Fruit fly (Drosophila melanogaster) whole organism, wandering third instar larva: ENCODE measurements around the gene CycA.

Experiments used
- Abd-B ChIP-seq: fragments of >200 bp; optimal IDR thresholded peaks from 2 replicates; lab custom pipeline; 2017; ENCODE audit warnings: missing biosample characterization, missing genetic modification characterization
- CG32264 ChIP-seq: fragments of 200-800 bp; sonication (Bioruptor generic); optimal IDR thresholded peaks from 2 replicates; lab custom pipeline; 2016; ENCODE audit warnings: missing biosample characterization, missing genetic modification characterization
- CG9705 ChIP-seq: fragments of 200-800 bp; sonication (Bioruptor generic); optimal IDR thresholded peaks from 2 replicates; lab custom pipeline; 2018; ENCODE audit warnings: missing biosample characterization, mild to moderate bottlenecking, missing genetic modification characterization
- CrebA ChIP-seq: fragments of 200-800 bp; sonication (Bioruptor generic); optimal IDR thresholded peaks from 2 replicates; lab custom pipeline; 2016; ENCODE audit warnings: missing biosample characterization, mild to moderate bottlenecking, missing genetic modification characterization, borderline replicate concordance
- Dfd ChIP-seq: fragments of >200 bp; optimal IDR thresholded peaks from 2 replicates; lab custom pipeline; 2017; ENCODE audit warnings: missing biosample characterization, missing genetic modification characterization
- Dif ChIP-seq: fragments of 200-275, 200-300 bp; sonication (Bioruptor generic); optimal IDR thresholded peaks from 2 replicates; lab custom pipeline; 2018; ENCODE audit warnings: missing biosample characterization, missing genetic modification characterization; ENCODE audit not compliant: partially characterized antibody
- GATAd ChIP-seq: sonication (Bioruptor generic); optimal IDR thresholded peaks from 2 replicates; lab custom pipeline; 2016; ENCODE audit warnings: missing biosample characterization, missing genetic modification characterization
- HLH106 ChIP-seq: fragments of 200-800 bp; optimal IDR thresholded peaks from 3 replicates; lab custom pipeline; 2019; ENCODE audit warnings: missing biosample characterization, mild to moderate bottlenecking, missing genetic modification characterization, moderate library complexity
- Hnf4 ChIP-seq: fragments of 200-800 bp; sonication (Bioruptor generic); optimal IDR thresholded peaks from 2 replicates; lab custom pipeline; 2016; ENCODE audit warnings: missing biosample characterization, mild to moderate bottlenecking, missing genetic modification characterization
- Hr78 ChIP-seq: fragments of >200 bp; optimal IDR thresholded peaks from 2 replicates; lab custom pipeline; 2017; ENCODE audit warnings: missing biosample characterization, missing genetic modification characterization
- Hr83 ChIP-seq: fragments of 200-300 bp; sonication (Bioruptor generic); optimal IDR thresholded peaks from 2 replicates; lab custom pipeline; 2016; ENCODE audit warnings: missing biosample characterization, mild to moderate bottlenecking, missing genetic modification characterization, moderate library complexity; ENCODE audit not compliant: poor library complexity, severe bottlenecking
- Jra ChIP-seq: sonication (Bioruptor generic); optimal IDR thresholded peaks from 2 replicates; lab custom pipeline; 2016; ENCODE audit warnings: missing biosample characterization, missing genetic modification characterization
- Mio ChIP-seq: sonication (Bioruptor generic); optimal IDR thresholded peaks from 2 replicates; lab custom pipeline; 2016; ENCODE audit warnings: missing biosample characterization, missing genetic modification characterization
- Myc ChIP-seq: fragments of >200 bp; optimal IDR thresholded peaks from 2 replicates; lab custom pipeline; 2017
- N ChIP-seq: fragments of >200 bp; optimal IDR thresholded peaks from 2 replicates; lab custom pipeline; 2018; ENCODE audit warnings: missing biosample characterization, missing external identifiers, missing genetic modification characterization
- OdsH ChIP-seq: fragments of 200-800 bp; sonication (Bioruptor generic); optimal IDR thresholded peaks from 2 replicates; lab custom pipeline; 2016; ENCODE audit warnings: missing biosample characterization, mild to moderate bottlenecking, missing genetic modification characterization
- Rel ChIP-seq, 2 experiments: fragments of 200-800 bp; sonication (Bioruptor generic) in 1 of 2; optimal IDR thresholded peaks; 2 replicates in 1 of 2; 3 replicates in 1 of 2; lab custom pipeline; 2016 to 2019; ENCODE audit warnings: mild to moderate bottlenecking in 2 of 2, missing biosample characterization in 2 of 2, missing genetic modification characterization in 2 of 2, moderate library complexity in 1 of 2
- Sp1 ChIP-seq: fragments of 200-800 bp; sonication (Bioruptor generic); optimal IDR thresholded peaks from 3 replicates; lab custom pipeline; 2019; ENCODE audit warnings: missing biosample characterization, mild to moderate bottlenecking, missing genetic modification characterization, moderate library complexity
- Vsx2 ChIP-seq: fragments of 200-300, 225-300 bp; sonication (Bioruptor generic); optimal IDR thresholded peaks from 2 replicates; lab custom pipeline; 2018; ENCODE audit warnings: missing biosample characterization, missing genetic modification characterization; ENCODE audit not compliant: partially characterized antibody
- dl ChIP-seq, 2 experiments: fragments of 175-275, 200-275 bp in 1 of 2; fragments of 200-275 bp in 1 of 2; sonication (Bioruptor generic); optimal IDR thresholded peaks; lab custom pipeline; 2018; ENCODE audit warnings: mild to moderate bottlenecking in 2 of 2, missing biosample characterization in 2 of 2, missing genetic modification characterization in 2 of 2, moderate library complexity in 2 of 2; ENCODE audit not compliant: partially characterized antibody in 2 of 2, insufficient read depth in 1 of 2
- dmrt93B ChIP-seq: fragments of 200-800 bp; sonication (Bioruptor generic); optimal IDR thresholded peaks from 2 replicates; lab custom pipeline; 2018; ENCODE audit warnings: missing biosample characterization, mild to moderate bottlenecking, missing genetic modification characterization
- dsf ChIP-seq: sonication (Bioruptor generic); optimal IDR thresholded peaks from 2 replicates; lab custom pipeline; 2016; ENCODE audit warnings: missing biosample characterization, missing genetic modification characterization, borderline replicate concordance
- ey ChIP-seq: fragments of 200-800 bp; sonication (Bioruptor generic); optimal IDR thresholded peaks from 2 replicates; lab custom pipeline; 2016; ENCODE audit warnings: missing biosample characterization, missing genetic modification characterization
- foxo ChIP-seq, 2 experiments: fragments of 200-800 bp; sonication (Bioruptor generic); optimal IDR thresholded peaks; 2 replicates in 1 of 2; 3 replicates in 1 of 2; lab custom pipeline; 2016 to 2017; ENCODE audit warnings: missing biosample characterization in 2 of 2, missing genetic modification characterization in 2 of 2
- fru ChIP-seq: fragments of 200-800 bp; sonication (Bioruptor generic); optimal IDR thresholded peaks from 3 replicates; lab custom pipeline; 2016; ENCODE audit warnings: missing biosample characterization, mild to moderate bottlenecking, missing genetic modification characterization
- h ChIP-seq: fragments of 200-800 bp; sonication (Bioruptor generic); optimal IDR thresholded peaks from 3 replicates; lab custom pipeline; 2016; ENCODE audit warnings: missing biosample characterization, mild to moderate bottlenecking, missing genetic modification characterization
- jim ChIP-seq: fragments of 175-275, 200-325 bp; sonication (Bioruptor generic); optimal IDR thresholded peaks from 2 replicates; lab custom pipeline; 2016; ENCODE audit warnings: missing biosample characterization, mild to moderate bottlenecking, missing genetic modification characterization
- lola ChIP-seq: fragments of >200 bp; optimal IDR thresholded peaks from 2 replicates; lab custom pipeline; 2017; ENCODE audit warnings: missing biosample characterization, missing genetic modification characterization
- pan ChIP-seq: fragments of >200 bp; optimal IDR thresholded peaks from 2 replicates; lab custom pipeline; 2017
- psq ChIP-seq: fragments of 200-800 bp; sonication (Bioruptor generic); optimal IDR thresholded peaks from 3 replicates; lab custom pipeline; 2017; ENCODE audit warnings: missing biosample characterization, mild to moderate bottlenecking, missing genetic modification characterization, moderate library complexity
- rgr ChIP-seq: fragments of 200-800 bp; sonication (Bioruptor generic); optimal IDR thresholded peaks from 3 replicates; lab custom pipeline; 2016; ENCODE audit warnings: missing biosample characterization, mild to moderate bottlenecking, missing genetic modification characterization
- sage ChIP-seq: fragments of 200-800 bp; sonication (Bioruptor generic); optimal IDR thresholded peaks from 2 replicates; lab custom pipeline; 2016; ENCODE audit warnings: missing biosample characterization, mild to moderate bottlenecking, missing genetic modification characterization
- sv ChIP-seq: fragments of 200-800 bp; sonication (Bioruptor generic); optimal IDR thresholded peaks from 3 replicates; lab custom pipeline; 2016; ENCODE audit warnings: missing biosample characterization, missing genetic modification characterization
- tai ChIP-seq: sonication (Bioruptor generic); optimal IDR thresholded peaks from 2 replicates; lab custom pipeline; 2016; ENCODE audit warnings: missing biosample characterization, missing genetic modification characterization
- usp ChIP-seq: fragments of >200 bp; optimal IDR thresholded peaks from 2 replicates; lab custom pipeline; 2017; ENCODE audit warnings: missing biosample characterization, missing genetic modification characterization

CycA gene

DNA sequence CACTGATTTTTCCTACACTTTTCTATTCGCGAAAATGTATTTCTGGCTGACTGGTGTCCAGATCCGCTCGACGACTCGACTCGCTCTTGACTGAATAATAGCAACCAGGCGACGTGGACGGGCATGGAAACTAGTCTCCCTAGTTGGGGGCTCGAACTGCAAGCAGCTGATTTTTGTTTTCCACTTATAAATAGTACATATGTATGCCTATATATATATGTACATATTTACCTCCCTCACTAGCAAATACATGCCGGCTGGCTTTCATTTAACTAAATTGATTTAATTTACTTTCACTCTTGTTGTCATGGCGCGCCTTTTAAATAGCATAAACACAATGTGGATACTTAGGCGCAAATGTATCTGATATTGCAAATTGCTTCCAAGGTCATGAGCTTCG is 32.6 kb downstream of the CycA start, which contains the start of gene Gcat:
TSS of gene Gcat (minus strand) at position 101 of the 400 bp plus-strand sequence.
- TF ChIP-seq usp (no peak), Abd-B (GFP tag; lab: Kevin White, UChicago) (no peak), HLH106 (tag; lab: Kevin White, UChicago) (no peak), Vsx2 (GFP tag; lab: Kevin White, UChicago) (no peak), Myc (lab: Kevin White, UChicago) (no peak), Hnf4 (GFP tag; lab: Kevin White, UChicago) (no peak), rgr (no peak), Hr83 (GFP tag; lab: Kevin White, UChicago) (no peak), pan (lab: Kevin White, UChicago) (no peak), foxo (GFP tag; optimal IDR thresholded peaks at IDR 0.05; lab: Kevin White, UChicago) (no peak), sage (no peak), h (GFP tag; lab: Kevin White, UChicago) (no peak), Jra (GFP tag; lab: Kevin White, UChicago) (no peak), sv (GFP tag; lab: Kevin White, UChicago) (no peak), CG32264 (no peak), Dif (no peak), psq (GFP tag; lab: Kevin White, UChicago) (no peak), Hr78 (no peak), Dfd (GFP tag; lab: Kevin White, UChicago) (no peak)
- TF ChIP-seq, all 38 proteins: peak for 0

- no peak for TF ChIP-seq usp
- TF ChIP-seq dmrt93B (GFP tag; lab: Kevin White, UChicago): no peak
- TF ChIP-seq Rel (GFP tag; optimal IDR thresholded peaks at IDR 0.05; lab: Kevin White, UChicago): no peak
- TF ChIP-seq Rel (tag; optimal IDR thresholded peaks at IDR 0.05; lab: Kevin White, UChicago): no peak
- no peak for TF ChIP-seq Dif
- TF ChIP-seq dl (GFP tag; optimal IDR thresholded peaks at IDR 0.05; lab: Kevin White, UChicago; ENCODE audit: insufficient read depth in 1 of 2, partially characterized antibody in 2 of 2): no peak
- no peak for TF ChIP-seq pan (lab: Kevin White, UChicago)
- no peak for TF ChIP-seq N (GFP tag; lab: Kevin White, UChicago)
- no peak for TF ChIP-seq foxo (GFP tag; optimal IDR thresholded peaks at IDR 0.05; lab: Kevin White, UChicago)
- no peak for TF ChIP-seq lola (GFP tag; lab: Kevin White, UChicago)
- TF ChIP-seq sage: no peak
- no peak for TF ChIP-seq Myc (lab: Kevin White, UChicago)
- no peak for TF ChIP-seq h (GFP tag; lab: Kevin White, UChicago)
Measured at dm6 chr3L:11795440-11795983, 37.9 kb downstream of the CycA start, which contains the start of gene Klp68D. TSS of gene Klp68D (plus strand) at chr3L:11795614.

DNA sequence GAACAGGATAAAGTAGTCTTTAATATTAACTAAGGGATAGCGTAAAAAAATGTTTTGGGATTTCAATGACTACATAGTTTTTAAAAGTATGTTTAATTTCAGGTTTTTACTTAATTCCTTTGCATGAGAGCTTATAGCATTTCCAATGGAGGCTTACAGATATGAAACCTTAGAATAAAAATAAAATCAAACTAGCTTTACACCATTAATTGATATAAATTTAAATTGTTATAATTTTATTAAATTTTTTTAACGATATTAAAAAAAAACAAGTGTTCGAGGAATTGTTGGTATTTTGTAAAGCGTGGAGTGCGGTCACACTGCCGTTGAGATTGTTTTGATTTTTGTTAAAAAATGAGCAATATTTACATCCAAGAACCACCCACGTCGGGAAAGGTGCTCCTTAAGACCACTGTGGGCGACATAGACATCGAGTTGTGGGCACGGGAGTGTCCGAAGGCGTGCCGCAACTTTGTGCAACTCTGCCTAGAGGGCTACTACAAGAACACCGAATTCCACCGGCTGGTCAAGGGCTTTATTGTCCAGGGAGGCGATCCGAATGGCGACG is 40.1 kb downstream of the CycA start, which contains the start of the genes twy and CG10907:
TSS of gene twy (minus strand) at position 51 of the 568 bp plus-strand sequence.
TSS of gene CG10907 (plus strand) at position 282 of the 568 bp plus-strand sequence.
- no peak for TF ChIP-seq Mio
- no peak for TF ChIP-seq Dif
- no peak for TF ChIP-seq Rel (GFP tag; optimal IDR thresholded peaks at IDR 0.05; lab: Kevin White, UChicago)
- TF ChIP-seq Rel (tag; optimal IDR thresholded peaks at IDR 0.05; lab: Kevin White, UChicago): no peak
- no peak for TF ChIP-seq OdsH
- TF ChIP-seq Hr83 (GFP tag; lab: Kevin White, UChicago): no peak
- TF ChIP-seq HLH106 (tag; lab: Kevin White, UChicago): no peak
- no peak for TF ChIP-seq N (GFP tag; lab: Kevin White, UChicago)
- no peak for TF ChIP-seq psq (GFP tag; lab: Kevin White, UChicago)

DNA sequence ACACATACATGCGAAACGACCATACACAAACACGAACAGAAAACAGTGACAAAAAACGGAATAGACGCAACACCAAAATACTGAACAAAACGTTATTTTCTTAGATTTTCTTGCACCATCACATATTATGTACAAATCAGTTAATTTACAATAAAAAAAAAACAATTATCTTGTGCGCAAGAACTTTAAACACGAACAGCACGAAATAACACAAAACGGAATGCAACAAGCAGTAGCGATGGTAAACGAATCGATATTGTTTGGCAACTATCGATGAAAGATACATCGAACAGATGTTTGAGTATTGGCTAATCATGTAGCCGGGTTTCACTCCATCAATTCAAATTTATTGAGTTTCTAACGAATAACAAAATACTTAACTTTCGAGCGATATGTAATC is 43.6 kb downstream of the CycA start, which contains the start of gene Pi3K68D:
TSS of gene Pi3K68D (minus strand) at position 241 of the 400 bp plus-strand sequence.
- TF ChIP-seq OdsH: peak; percentile 11
- TF ChIP-seq jim (GFP tag; lab: Kevin White, UChicago): no peak
- peak; percentile 19 for TF ChIP-seq CG32264
- TF ChIP-seq CG9705: peak; percentile 23
- no peak for TF ChIP-seq Dfd (GFP tag; lab: Kevin White, UChicago)
- no peak for TF ChIP-seq Hr78
- no peak for TF ChIP-seq Mio
- TF ChIP-seq CrebA (GFP tag; lab: Kevin White, UChicago): no peak
- TF ChIP-seq N (GFP tag; lab: Kevin White, UChicago): no peak
- TF ChIP-seq lola (GFP tag; lab: Kevin White, UChicago): no peak
- no peak for TF ChIP-seq foxo (GFP tag; optimal IDR thresholded peaks at IDR 0.05; lab: Kevin White, UChicago)
- TF ChIP-seq dl (GFP tag; optimal IDR thresholded peaks at IDR 0.05; lab: Kevin White, UChicago; ENCODE audit: insufficient read depth in 1 of 2, partially characterized antibody in 2 of 2): no peak
- TF ChIP-seq Sp1 (GFP tag; lab: Kevin White, UChicago): no peak
- peak; percentile 14 for TF ChIP-seq Myc (lab: Kevin White, UChicago)
- no peak for TF ChIP-seq dmrt93B (GFP tag; lab: Kevin White, UChicago)
- no peak for TF ChIP-seq Dif
- no peak for TF ChIP-seq tai (GFP tag; lab: Kevin White, UChicago)
- peak; percentile 95 for TF ChIP-seq psq (GFP tag; lab: Kevin White, UChicago)
- TF ChIP-seq rgr: no peak
- no peak for TF ChIP-seq GATAd
- TF ChIP-seq fru (GFP tag; lab: Kevin White, UChicago): no peak
- peak; percentile 4 for TF ChIP-seq ey (GFP tag; lab: Kevin White, UChicago)
- peak; percentile 28 for TF ChIP-seq Hr83 (GFP tag; lab: Kevin White, UChicago)
- TF ChIP-seq Hnf4 (GFP tag; lab: Kevin White, UChicago): no peak
- no peak for TF ChIP-seq dsf (GFP tag; lab: Kevin White, UChicago)
